Worm (Caenorhabditis elegans) whole organism, L4 larva: ENCODE results near the gene ida-1.

ENCODE experiments used
- F26F4.8 ChIP-seq: fragments of 200-800 bp; sonication (Bioruptor generic); conservative IDR thresholded peaks from 2 replicates; pipeline ENCODE4 v1.3.6; 2022; ENCODE audit warnings: missing genetic modification characterization, missing compliant biosample characterization
- F44E2.7 ChIP-seq: fragments of 200-800 bp; sonication (Bioruptor generic); IDR thresholded peaks from 2 replicates; pipeline ENCODE4 v2.1.2; 2022; ENCODE audit warnings: missing genetic modification characterization, missing compliant biosample characterization
- T26A8.4 ChIP-seq: fragments of 200-800 bp; sonication (Bioruptor generic); IDR thresholded peaks from 2 replicates; pipeline ENCODE4 v1.3.6; 2022; ENCODE audit warnings: missing genetic modification characterization, missing compliant biosample characterization
- Y5F2A.4 ChIP-seq: fragments of 200-800 bp; sonication (Bioruptor generic); optimal IDR thresholded peaks from 2 replicates; lab custom pipeline; 2018; ENCODE audit warnings: mild to moderate bottlenecking, missing genetic modification characterization, missing compliant biosample characterization
- Y75B8A.6 ChIP-seq: fragments of 200-800 bp; sonication (Bioruptor generic); IDR thresholded peaks from 2 replicates; pipeline ENCODE4 v1.3.6; 2022; ENCODE audit warnings: missing genetic modification reagents, missing genetic modification characterization, missing compliant biosample characterization
- aly-2 ChIP-seq: sonication (generic microtip); optimal IDR thresholded peaks from 2 replicates; lab custom pipeline; 2018; ENCODE audit warnings: missing biosample characterization, missing genetic modification characterization
- ama-1 ChIP-seq: fragments of 150-350 bp; optimal IDR thresholded peaks from 2 replicates; lab custom pipeline; 2014; ENCODE audit warnings: inconsistent platforms, mixed read lengths
- arid-1 ChIP-seq: fragments of 200-800 bp; sonication (Bioruptor generic); conservative IDR thresholded peaks from 2 replicates; pipeline ENCODE4 v1.3.6; 2022; ENCODE audit warnings: missing genetic modification reagents, missing genetic modification characterization, missing compliant biosample characterization
- ceh-28 ChIP-seq: fragments of 150-350 bp; optimal IDR thresholded peaks from 2 replicates; lab custom pipeline; 2014; ENCODE audit warnings: missing biosample characterization, missing genetic modification reagents, missing genetic modification characterization
- daf-16 ChIP-seq, 3 experiments: sonication (generic microtip); optimal IDR thresholded peaks; 2 replicates each; lab custom pipeline; 2016 to 2017; ENCODE audit warnings: missing genetic modification characterization in 3 of 3, missing genetic modification reagents in 3 of 3, mild to moderate bottlenecking in 2 of 3, missing compliant biosample characterization in 2 of 3, missing biosample characterization in 1 of 3, moderate library complexity in 1 of 3
- daf-8 ChIP-seq: fragments of 200-800 bp; sonication (Bioruptor generic); IDR thresholded peaks from 2 replicates; pipeline ENCODE4 v1.3.6; 2022; ENCODE audit warnings: missing genetic modification characterization, missing compliant biosample characterization
- dmd-6 ChIP-seq: fragments of 200-800 bp; sonication (Bioruptor generic); IDR thresholded peaks from 2 replicates; pipeline ENCODE4 v1.3.6; 2022; ENCODE audit warnings: missing genetic modification reagents, missing genetic modification characterization, missing compliant biosample characterization
- dpl-1 ChIP-seq: fragments of 150-350 bp; optimal IDR thresholded peaks from 2 replicates; lab custom pipeline; 2014; ENCODE audit warnings: missing biosample characterization, missing genetic modification reagents, missing genetic modification characterization
- duxl-1 ChIP-seq: sonication (generic microtip); optimal IDR thresholded peaks from 2 replicates; lab custom pipeline; 2016; ENCODE audit warnings: mild to moderate bottlenecking, missing genetic modification characterization, moderate library complexity, missing compliant biosample characterization; ENCODE audit not compliant: poor library complexity
- dve-1 ChIP-seq: sonication (generic microtip); optimal IDR thresholded peaks from 2 replicates; lab custom pipeline; 2017; ENCODE audit warnings: antibody characterized with exemption, mild to moderate bottlenecking, missing genetic modification characterization, missing compliant biosample characterization; ENCODE audit not compliant: insufficient read depth
- hlh-11 ChIP-seq: fragments of 200-800 bp; sonication (Bioruptor generic); optimal IDR thresholded peaks from 2 replicates; lab custom pipeline; 2018; ENCODE audit warnings: mild to moderate bottlenecking, missing genetic modification characterization, missing compliant biosample characterization
- hmg-1.1 ChIP-seq: fragments of 200-800 bp; sonication (Bioruptor generic); IDR thresholded peaks from 2 replicates; pipeline ENCODE4 v1.3.6; 2022; ENCODE audit warnings: missing genetic modification reagents, missing genetic modification characterization, missing compliant biosample characterization
- lin-38 ChIP-seq: fragments of 200-800 bp; sonication (Bioruptor generic); IDR thresholded peaks from 2 replicates; pipeline ENCODE4 v1.3.6; 2022; ENCODE audit warnings: missing genetic modification reagents, missing genetic modification characterization, missing compliant biosample characterization
- lin-39 ChIP-seq: fragments of 150-350 bp; optimal IDR thresholded peaks from 2 replicates; lab custom pipeline; 2014; ENCODE audit warnings: missing biosample characterization, missing genetic modification reagents, missing genetic modification characterization
- lir-3 ChIP-seq: sonication (generic microtip); optimal IDR thresholded peaks from 2 replicates; lab custom pipeline; 2016; ENCODE audit warnings: mild to moderate bottlenecking, missing genetic modification characterization, missing compliant biosample characterization
- lsy-2 ChIP-seq, 2 experiments: fragments of 150-350 bp in 1 of 2; sonication (generic microtip) in 1 of 2; optimal IDR thresholded peaks; 2 replicates each; lab custom pipeline; 2014 to 2017; ENCODE audit warnings: missing biosample characterization in 2 of 2, missing genetic modification characterization in 2 of 2
- mdt-29 ChIP-seq: fragments of 200-800 bp; sonication (Bioruptor generic); IDR thresholded peaks from 2 replicates; pipeline ENCODE4 v1.3.6; 2022; ENCODE audit warnings: missing genetic modification reagents, missing genetic modification characterization, missing compliant biosample characterization
- mep-1 ChIP-seq: fragments of 150-350 bp; sonication (generic microtip); optimal IDR thresholded peaks from 3 replicates; lab custom pipeline; 2014; ENCODE audit warnings: missing biosample characterization, missing genetic modification characterization
- mes-2 ChIP-seq: sonication (generic microtip); optimal IDR thresholded peaks from 2 replicates; lab custom pipeline; 2016; ENCODE audit warnings: missing genotype, mild to moderate bottlenecking, missing genetic modification characterization, missing compliant biosample characterization; ENCODE audit not compliant: poor library complexity, severe bottlenecking
- nhr-10 ChIP-seq: fragments of 150-350 bp; optimal IDR thresholded peaks from 2 replicates; lab custom pipeline; 2014; ENCODE audit warnings: missing biosample characterization, missing genetic modification characterization
- nhr-237 ChIP-seq: sonication (generic microtip); optimal IDR thresholded peaks from 2 replicates; lab custom pipeline; 2017; ENCODE audit warnings: missing biosample characterization, missing genetic modification characterization
- nhr-25 ChIP-seq: sonication (generic microtip); optimal IDR thresholded peaks from 2 replicates; lab custom pipeline; 2017; ENCODE audit warnings: missing genetic modification characterization, mild to moderate bottlenecking, missing compliant biosample characterization, antibody characterized with exemption, moderate library complexity, borderline replicate concordance; ENCODE audit not compliant: insufficient read depth
- nhr-28 ChIP-seq: fragments of 150-350 bp; optimal IDR thresholded peaks from 2 replicates; lab custom pipeline; 2014; ENCODE audit warnings: missing biosample characterization, missing genetic modification characterization
- nhr-42 ChIP-seq: fragments of 200-800 bp; sonication (Bioruptor generic); IDR thresholded peaks from 2 replicates; pipeline ENCODE4 v1.3.6; 2022; ENCODE audit warnings: missing genetic modification characterization, missing compliant biosample characterization
- nhr-6 ChIP-seq: fragments of 150-350 bp; optimal IDR thresholded peaks from 2 replicates; lab custom pipeline; 2014; ENCODE audit warnings: missing biosample characterization, missing genetic modification characterization
- nhr-76 ChIP-seq: fragments of 150-350 bp; optimal IDR thresholded peaks from 2 replicates; lab custom pipeline; 2014; ENCODE audit warnings: missing biosample characterization, missing genetic modification characterization
- php-3 ChIP-seq: fragments of 200-800 bp; sonication (Bioruptor generic); IDR thresholded peaks from 2 replicates; pipeline ENCODE4 v1.3.6; 2022; ENCODE audit warnings: missing genetic modification reagents, missing genetic modification characterization, missing compliant biosample characterization
- pqm-1 ChIP-seq: sonication (generic microtip); optimal IDR thresholded peaks from 2 replicates; lab custom pipeline; 2017; ENCODE audit warnings: missing biosample characterization, missing genetic modification characterization
- rbr-2 ChIP-seq: sonication (generic microtip); optimal IDR thresholded peaks from 2 replicates; lab custom pipeline; 2016; ENCODE audit warnings: missing genotype, missing genetic modification characterization, missing compliant biosample characterization
- sdz-12 ChIP-seq: fragments of 200-800 bp; sonication (Bioruptor generic); optimal IDR thresholded peaks from 2 replicates; lab custom pipeline; 2018; ENCODE audit warnings: mild to moderate bottlenecking, missing genetic modification characterization, missing compliant biosample characterization
- set-16 ChIP-seq: fragments of 200-800 bp; sonication (Bioruptor generic); IDR thresholded peaks from 2 replicates; pipeline ENCODE4 v1.3.6; 2022; ENCODE audit warnings: missing genetic modification reagents, missing genetic modification characterization, missing compliant biosample characterization
- skn-1 ChIP-seq: fragments of 150-350 bp; optimal IDR thresholded peaks from 2 replicates; lab custom pipeline; 2014; ENCODE audit warnings: missing biosample characterization, missing genetic modification characterization
- snpc-1.2 ChIP-seq: fragments of 200-800 bp; sonication (Bioruptor generic); IDR thresholded peaks from 2 replicates; pipeline ENCODE4 v1.3.6; 2022; ENCODE audit warnings: missing genetic modification reagents, missing genetic modification characterization, missing compliant biosample characterization
- tag-97 ChIP-seq: fragments of 200-800 bp; sonication (Bioruptor generic); IDR thresholded peaks from 2 replicates; pipeline ENCODE4 v1.3.6; 2022; ENCODE audit warnings: missing genetic modification characterization, missing compliant biosample characterization
- tra-1 ChIP-seq: fragments of 200-800 bp; sonication (Bioruptor generic); IDR thresholded peaks from 2 replicates; pipeline ENCODE4 v1.3.6; 2022; ENCODE audit warnings: missing genetic modification reagents, missing genetic modification characterization, missing compliant biosample characterization
- unc-62 ChIP-seq, 3 experiments: fragments of 150-350 bp in 1 of 3; sonication (generic microtip); optimal IDR thresholded peaks in 2 of 3; peaks in 1 of 3; 1 replicate in 1 of 3; 2 replicates in 2 of 3; lab custom pipeline; 2014 to 2017; ENCODE audit warnings: missing biosample characterization in 3 of 3, missing genetic modification characterization in 3 of 3, missing genetic modification reagents in 3 of 3, missing genotype in 1 of 3
- zip-11 ChIP-seq: fragments of 200-800 bp; sonication (Bioruptor generic); IDR thresholded peaks from 2 replicates; pipeline ENCODE4 v1.3.6; 2022; ENCODE audit warnings: missing genetic modification characterization, missing compliant biosample characterization

The ida-1 gene

ce11 chrIII:5734905-5735304 is 20.4 kb upstream of the ida-1 start, which contains the start of gene B0244.10:
Gene B0244.10 (plus strand): TSS chrIII:5735158.
- TF ChIP-seq Y5F2A.4 (GFP tag; lab: Kevin White, UChicago) (no peak), mes-2 (tag; lab: Kevin White, UChicago) (no peak), zip-11 (GFP tag; lab: Robert Waterston, UW) (no peak), pqm-1 (tag; lab: Kevin White, UChicago) (peak; percentile 84), lin-38 (GFP tag; lab: Robert Waterston, UW) (no peak), nhr-76 (tag; lab: Kevin White, UChicago) (no peak), F26F4.8 (no peak), arid-1 (no peak), aly-2 (tag; lab: Kevin White, UChicago) (no peak), lsy-2 (tag; optimal IDR thresholded peaks at IDR 0.05; lab: Kevin White, UChicago) (no peak), dmd-6 (GFP tag; lab: Robert Waterston, UW) (peak; percentile 84), dve-1 (tag; lab: Kevin White, UChicago) (peak; percentile 63), T26A8.4 (GFP tag; lab: Robert Waterston, UW) (no peak), skn-1 (no peak), Y75B8A.6 (no peak), nhr-25 (no peak), lin-39 (tag; lab: Kevin White, UChicago) (no peak), lir-3 (no peak), hlh-11 (tag; lab: Kevin White, UChicago) (peak; percentile 38), daf-16 (GFP tag; optimal IDR thresholded peaks at IDR 0.05; lab: Kevin White, UChicago) (no peak), daf-16 (tag; optimal IDR thresholded peaks at IDR 0.05; lab: Kevin White, UChicago) (peak; percentile 27), php-3 (GFP tag; lab: Robert Waterston, UW) (peak; percentile 49; the same call in 1 of the 2 replicates), nhr-28 (tag; lab: Kevin White, UChicago) (peak; percentile 71), mdt-29 (GFP tag; lab: Robert Waterston, UW) (no peak), tra-1 (no peak), tag-97 (GFP tag; lab: Robert Waterston, UW) (no peak)
- TF ChIP-seq, all 104 proteins: peak for 7

- TF ChIP-seq sdz-12 (GFP tag; lab: Kevin White, UChicago) (no peak), dve-1 (tag; lab: Kevin White, UChicago) (peak; percentile 10)
Measured at ce11 chrIII:5737708-5738107, 17.6 kb upstream of the ida-1 start, which contains the start of gene B0244.6. Gene B0244.6 (plus strand): TSS chrIII:5738008.

- TF ChIP-seq mdt-29 (GFP tag; lab: Robert Waterston, UW) (no peak), set-16 (GFP tag; lab: Robert Waterston, UW) (no peak), snpc-1.2 (GFP tag; lab: Robert Waterston, UW) (no peak), nhr-10 (tag; lab: Kevin White, UChicago) (no peak), nhr-25 (no peak), dpl-1 (GFP tag; lab: Kevin White, UChicago) (no peak), ceh-28 (no peak), ama-1 (lab: Kevin White, UChicago) (no peak), unc-62 (GFP tag; optimal IDR thresholded peaks at IDR 0.05 in 1 of 2; lab: Kevin White, UChicago) (no peak), unc-62 (tag; optimal IDR thresholded peaks at IDR 0.05; lab: Kevin White, UChicago) (no peak), nhr-237 (no peak), rbr-2 (no peak), nhr-6 (tag; lab: Kevin White, UChicago) (no peak), skn-1 (no peak), duxl-1 (tag; lab: Kevin White, UChicago) (no peak), F44E2.7 (no peak), hmg-1.1 (no peak), nhr-42 (GFP tag; lab: Robert Waterston, UW) (no peak), daf-8 (GFP tag; lab: Robert Waterston, UW) (no peak), mep-1 (no peak)
- TF ChIP-seq, all 104 proteins: peak for 0
Measured at ce11 chrIII:5740666-5741065, 14.7 kb upstream of the ida-1 start, which contains the start of gene B0244.16. Gene B0244.16 (plus strand): TSS chrIII:5740966.
